Worm (Caenorhabditis elegans) whole organism, L3 larva: ENCODE results near the gene dod-21.

ENCODE experiments used
- R02D3.7 ChIP-seq: fragments of 150-350 bp; optimal IDR thresholded peaks from 2 replicates; lab custom pipeline; 2014; ENCODE audit warnings: missing biosample characterization, missing genetic modification characterization
- ama-1 ChIP-seq: fragments of 150-350 bp; optimal IDR thresholded peaks from 2 replicates; lab custom pipeline; 2018
- egl-27 ChIP-seq: sonication (generic microtip); optimal IDR thresholded peaks from 4 replicates; lab custom pipeline; 2017; ENCODE audit warnings: missing biosample characterization, missing genetic modification reagents, missing genetic modification characterization
- nhr-11 ChIP-seq: fragments of 150-350 bp; optimal IDR thresholded peaks from 2 replicates; lab custom pipeline; 2014; ENCODE audit warnings: missing biosample characterization, missing genetic modification characterization
- nhr-237 ChIP-seq: fragments of 150-350 bp; optimal IDR thresholded peaks from 2 replicates; lab custom pipeline; 2014; ENCODE audit warnings: missing biosample characterization, missing genetic modification characterization
- nhr-77 ChIP-seq: fragments of 150-350 bp; optimal IDR thresholded peaks from 2 replicates; lab custom pipeline; 2014; ENCODE audit warnings: missing biosample characterization, missing genetic modification characterization
- unc-39 ChIP-seq: sonication (generic microtip); optimal IDR thresholded peaks from 4 replicates; lab custom pipeline; 2017; ENCODE audit warnings: missing biosample characterization, missing genetic modification characterization
- unc-62 ChIP-seq: fragments of 150-350 bp; sonication (generic microtip); optimal IDR thresholded peaks from 4 replicates; lab custom pipeline; 2014; ENCODE audit warnings: missing biosample characterization, missing genetic modification reagents, missing genetic modification characterization
- ztf-11 ChIP-seq: fragments of 150-350 bp; optimal IDR thresholded peaks from 2 replicates; lab custom pipeline; 2014; ENCODE audit warnings: missing biosample characterization, missing genetic modification characterization

- no peak for TF ChIP-seq unc-39 (tag; lab: Kevin White, UChicago)
- TF ChIP-seq R02D3.7 (tag; lab: Kevin White, UChicago): no peak
- TF ChIP-seq egl-27: no peak
- TF ChIP-seq ama-1 (lab: Kevin White, UChicago): no peak
- no peak for TF ChIP-seq ztf-11 (tag; lab: Kevin White, UChicago)
- no peak for TF ChIP-seq nhr-77 (tag; lab: Kevin White, UChicago)
- no peak for TF ChIP-seq nhr-237 (tag; lab: Kevin White, UChicago)
- no peak for TF ChIP-seq unc-62 (GFP tag; lab: Kevin White, UChicago)
- no peak for TF ChIP-seq nhr-11
Observed at ce11 chrIV:12942633-12943032, 6.1 kb downstream of the dod-21 start, which contains the start of gene dct-19.
